Worm (Caenorhabditis elegans): ENCODE measurements around the gene F07A11.5.

F07A11.5 gene

DNA sequence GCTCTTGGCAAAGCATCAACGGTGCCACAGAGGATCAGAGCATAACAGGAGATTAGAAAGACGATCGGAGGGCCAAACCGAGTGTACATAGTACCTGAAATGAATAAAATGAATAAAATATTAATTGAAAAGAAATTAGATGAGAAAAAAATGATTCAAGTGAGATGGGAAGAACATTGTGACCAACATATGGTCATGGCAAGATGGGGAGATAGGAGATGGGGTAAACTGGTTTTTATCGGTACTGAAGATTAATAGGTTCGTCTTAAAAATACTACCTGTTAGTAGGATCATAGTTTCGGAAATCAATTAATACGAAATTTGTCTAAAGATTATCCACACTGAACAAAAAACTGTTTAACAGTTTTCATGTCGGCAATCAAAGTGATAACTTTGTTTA, 45.0 kb downstream of the F07A11.5 start, which contains the start of gene nep-1:
nep-1 (minus strand) TSS at position 101 of the 400 bp plus-strand sequence.
- TF ChIP-seq vab-7 (GFP tag; IDR thresholded peaks at IDR 0.05) (no peak), dve-1 (tag; optimal IDR thresholded peaks at IDR 0.05; ENCODE audit: insufficient read depth) (no peak), spr-3 (GFP tag; optimal IDR thresholded peaks at IDR 0.05) (no peak), mep-1 (tag; optimal IDR thresholded peaks at IDR 0.05) (no peak), duxl-1 (tag; optimal IDR thresholded peaks at IDR 0.05; ENCODE audit: poor library complexity) (no peak), hlh-11 (tag; optimal IDR thresholded peaks at IDR 0.05) (peak; percentile 6), nhr-28 (tag; optimal IDR thresholded peaks at IDR 0.05) (peak; percentile 3), daf-16 (GFP tag; optimal IDR thresholded peaks at IDR 0.05) (no peak), daf-16 (tag; optimal IDR thresholded peaks at IDR 0.05) (no peak)

DNA sequence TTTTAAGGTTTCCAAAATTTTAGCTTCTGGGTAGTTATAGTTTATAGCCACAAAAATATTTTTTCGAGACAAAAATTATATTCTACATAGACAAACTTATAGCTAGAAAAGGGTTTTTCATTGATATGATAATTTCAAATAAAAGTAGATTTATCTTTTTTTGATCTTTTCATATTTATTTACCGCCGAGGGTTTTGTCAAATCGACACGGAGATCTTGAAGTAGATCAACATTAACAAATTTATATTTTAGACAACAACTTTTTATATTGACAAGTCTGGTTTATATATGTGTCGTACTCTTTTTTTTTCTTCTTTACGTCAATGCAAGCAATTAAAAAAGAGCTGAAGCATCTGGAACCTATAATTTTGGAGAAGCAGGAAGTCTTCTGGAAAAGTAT, 46.8 kb downstream of the F07A11.5 start:
- TF ChIP-seq madf-9 (GFP tag; conservative IDR thresholded peaks at IDR 0.05) (no peak), lim-7 (GFP tag; IDR thresholded peaks at IDR 0.05) (no peak), F49E8.2 (tag; optimal IDR thresholded peaks at IDR 0.05; ENCODE audit: borderline replicate concordance) (no peak), hif-1 (tag; optimal IDR thresholded peaks at IDR 0.05) (no peak), mdl-1 (tag; optimal IDR thresholded peaks at IDR 0.05) (no peak), php-3 (GFP tag; IDR thresholded peaks at IDR 0.05) (no peak), ceh-28 (tag; optimal IDR thresholded peaks at IDR 0.05) (no peak), T20F7.1 (GFP tag; optimal IDR thresholded peaks at IDR 0.05) (no peak), rbr-2 (tag; optimal IDR thresholded peaks at IDR 0.05) (no peak), lin-39 (tag; optimal IDR thresholded peaks at IDR 0.05) (no peak), ctbp-1 (GFP tag; IDR thresholded peaks at IDR 0.05) (no peak), set-16 (GFP tag; IDR thresholded peaks at IDR 0.05) (no peak), saeg-2 (GFP tag; IDR thresholded peaks at IDR 0.05) (no peak), nhr-10 (tag; optimal IDR thresholded peaks at IDR 0.05) (no peak), F26F4.8 (GFP tag; conservative IDR thresholded peaks at IDR 0.05) (no peak), daf-16 (GFP tag; optimal IDR thresholded peaks at IDR 0.05) (no peak), daf-16 (tag; optimal IDR thresholded peaks at IDR 0.05) (no peak)

Measured in whole organism, L4 larva.